Worm (Caenorhabditis elegans) whole organism, late embryonic: Measurements from ENCODE around the gene C30E1.4.
A peak's percentile ranks its signal among the peaks of the same experiment; 100 is the strongest.

Experiments used
- C08G9.2 ChIP-seq: sonication (generic microtip); optimal IDR thresholded peaks from 2 replicates; lab custom pipeline; 2016; ENCODE audit warnings: mild to moderate bottlenecking, missing genetic modification characterization, moderate library complexity, missing compliant biosample characterization
- C38D4.7 ChIP-seq: fragments of 200-800 bp; sonication (Bioruptor generic); optimal IDR thresholded peaks from 2 replicates; lab custom pipeline; 2018; ENCODE audit warnings: mild to moderate bottlenecking, missing genetic modification characterization, moderate library complexity, missing compliant biosample characterization
- F13H6.1 ChIP-seq: sonication (generic microtip); optimal IDR thresholded peaks from 2 replicates; lab custom pipeline; 2016; ENCODE audit warnings: missing genetic modification characterization, missing compliant biosample characterization
- K02D7.2 ChIP-seq: sonication (generic microtip); optimal IDR thresholded peaks from 2 replicates; lab custom pipeline; 2017; ENCODE audit warnings: mild to moderate bottlenecking, missing genetic modification characterization, missing compliant biosample characterization
- K09A11.1 ChIP-seq: sonication (generic microtip); optimal IDR thresholded peaks from 2 replicates; lab custom pipeline; 2017; ENCODE audit warnings: antibody characterized with exemption, mild to moderate bottlenecking, missing genetic modification characterization, missing compliant biosample characterization; ENCODE audit not compliant: insufficient read depth
- Y22D7AL.16 ChIP-seq: sonication (generic microtip); optimal IDR thresholded peaks from 2 replicates; lab custom pipeline; 2016; ENCODE audit warnings: missing genetic modification characterization, missing compliant biosample characterization
- ahr-1 ChIP-seq: sonication (generic microtip); optimal IDR thresholded peaks from 2 replicates; lab custom pipeline; 2016; ENCODE audit warnings: missing genetic modification characterization, missing compliant biosample characterization
- ama-1 ChIP-seq: fragments of 150-350 bp; optimal IDR thresholded peaks from 2 replicates; lab custom pipeline; 2014
- ceh-14 ChIP-seq: sonication (generic microtip); optimal IDR thresholded peaks from 2 replicates; lab custom pipeline; 2016; ENCODE audit warnings: missing genotype, missing genetic modification characterization, missing compliant biosample characterization
- ceh-18 ChIP-seq: sonication (generic microtip); optimal IDR thresholded peaks from 2 replicates; lab custom pipeline; 2016; ENCODE audit warnings: missing genetic modification characterization, missing compliant biosample characterization
- ceh-19 ChIP-seq: fragments of 200-800 bp; sonication (Bioruptor generic); optimal IDR thresholded peaks from 2 replicates; lab custom pipeline; 2018; ENCODE audit warnings: mild to moderate bottlenecking, missing genetic modification characterization, missing compliant biosample characterization
- ceh-22 ChIP-seq: sonication (generic microtip); optimal IDR thresholded peaks from 2 replicates; lab custom pipeline; 2017; ENCODE audit warnings: missing biosample characterization, missing genetic modification characterization
- ceh-31 ChIP-seq: sonication (generic microtip); optimal IDR thresholded peaks from 2 replicates; lab custom pipeline; 2016; ENCODE audit warnings: missing genetic modification characterization, missing compliant biosample characterization
- ceh-45 ChIP-seq: fragments of 200-800 bp; sonication (Bioruptor generic); IDR thresholded peaks from 2 replicates; pipeline ENCODE4 v1.3.6; 2022; ENCODE audit warnings: missing genetic modification reagents, missing genetic modification characterization, missing compliant biosample characterization
- ceh-48 ChIP-seq: sonication (generic microtip); optimal IDR thresholded peaks from 2 replicates; lab custom pipeline; 2016; ENCODE audit warnings: missing genetic modification characterization, inconsistent platforms, missing compliant biosample characterization
- ceh-9 ChIP-seq: sonication (generic microtip); optimal IDR thresholded peaks from 2 replicates; lab custom pipeline; 2016; ENCODE audit warnings: mild to moderate bottlenecking, missing genetic modification characterization, inconsistent platforms, missing compliant biosample characterization
- che-1 ChIP-seq: sonication (generic microtip); optimal IDR thresholded peaks from 2 replicates; lab custom pipeline; 2016; ENCODE audit warnings: mild to moderate bottlenecking, missing genetic modification characterization, missing compliant biosample characterization
- dve-1 ChIP-seq: sonication (generic microtip); optimal IDR thresholded peaks from 2 replicates; lab custom pipeline; 2017; ENCODE audit warnings: antibody characterized with exemption, mild to moderate bottlenecking, missing genetic modification characterization, missing compliant biosample characterization
- elt-2 ChIP-seq: sonication (generic microtip); optimal IDR thresholded peaks from 2 replicates; lab custom pipeline; 2016; ENCODE audit warnings: missing genetic modification reagents, missing genetic modification characterization, missing compliant biosample characterization
- ets-4 ChIP-seq: sonication (generic microtip); optimal IDR thresholded peaks from 2 replicates; lab custom pipeline; 2016; ENCODE audit warnings: missing genetic modification characterization, missing compliant biosample characterization
- eyg-1 ChIP-seq: sonication (generic microtip); optimal IDR thresholded peaks from 2 replicates; lab custom pipeline; 2016; ENCODE audit warnings: missing genotype, missing genetic modification characterization, missing compliant biosample characterization
- fkh-10 ChIP-seq: fragments of 150-350 bp; optimal IDR thresholded peaks from 2 replicates; lab custom pipeline; 2014; ENCODE audit warnings: missing biosample characterization, missing genetic modification reagents, missing genetic modification characterization
- fkh-6 ChIP-seq: sonication (generic microtip); optimal IDR thresholded peaks from 2 replicates; lab custom pipeline; 2016; ENCODE audit warnings: missing genetic modification characterization, missing compliant biosample characterization
- gmeb-2 ChIP-seq: sonication (generic microtip); optimal IDR thresholded peaks from 2 replicates; lab custom pipeline; 2016; ENCODE audit warnings: missing genetic modification characterization, inconsistent platforms, missing compliant biosample characterization
- hlh-13 ChIP-seq: fragments of 200-800 bp; sonication (Bioruptor generic); optimal IDR thresholded peaks from 2 replicates; lab custom pipeline; 2018; ENCODE audit warnings: mild to moderate bottlenecking, missing genetic modification characterization, missing compliant biosample characterization
- hlh-15 ChIP-seq: sonication (generic microtip); optimal IDR thresholded peaks from 2 replicates; lab custom pipeline; 2016; ENCODE audit warnings: missing genetic modification characterization, missing compliant biosample characterization
- hlh-30 ChIP-seq: sonication (generic microtip); optimal IDR thresholded peaks from 2 replicates; lab custom pipeline; 2017; ENCODE audit warnings: antibody characterized with exemption, missing genetic modification characterization, missing compliant biosample characterization; ENCODE audit not compliant: insufficient read depth
- hlh-6 ChIP-seq: sonication (generic microtip); optimal IDR thresholded peaks from 2 replicates; lab custom pipeline; 2016; ENCODE audit warnings: missing genotype, missing genetic modification characterization, missing compliant biosample characterization
- hlh-8 ChIP-seq: sonication (generic microtip); optimal IDR thresholded peaks from 2 replicates; lab custom pipeline; 2016; ENCODE audit warnings: missing genotype, missing genetic modification characterization, missing compliant biosample characterization
- lin-11 ChIP-seq: fragments of 200-800 bp; sonication (Bioruptor generic); optimal IDR thresholded peaks from 2 replicates; lab custom pipeline; 2018; ENCODE audit warnings: mild to moderate bottlenecking, missing genetic modification characterization, missing compliant biosample characterization
- madf-2 ChIP-seq: sonication (generic microtip); optimal IDR thresholded peaks from 2 replicates; lab custom pipeline; 2017; ENCODE audit warnings: missing genetic modification characterization, missing compliant biosample characterization
- mec-3 ChIP-seq: sonication (generic microtip); optimal IDR thresholded peaks from 2 replicates; lab custom pipeline; 2016; ENCODE audit warnings: borderline replicate concordance, missing genetic modification characterization, missing compliant biosample characterization
- npax-4 ChIP-seq: sonication (generic microtip); optimal IDR thresholded peaks from 2 replicates; lab custom pipeline; 2016; ENCODE audit warnings: missing genetic modification characterization, missing compliant biosample characterization
- odd-2 ChIP-seq: sonication (generic microtip); optimal IDR thresholded peaks from 2 replicates; lab custom pipeline; 2017; ENCODE audit warnings: antibody characterized with exemption, mild to moderate bottlenecking, missing genetic modification characterization, missing compliant biosample characterization
- pag-3 ChIP-seq: sonication (generic microtip); optimal IDR thresholded peaks from 2 replicates; lab custom pipeline; 2016; ENCODE audit warnings: missing compliant biosample characterization, missing genetic modification characterization, borderline replicate concordance
- pax-1 ChIP-seq: fragments of 150-350 bp; optimal IDR thresholded peaks from 2 replicates; lab custom pipeline; 2014; ENCODE audit warnings: missing biosample characterization, missing genetic modification characterization
- pha-4 ChIP-seq: fragments of 150-350 bp; optimal IDR thresholded peaks from 2 replicates; lab custom pipeline; 2018; ENCODE audit warnings: missing biosample characterization, missing genetic modification reagents, missing genetic modification characterization
- pqm-1 ChIP-seq: sonication (generic microtip); optimal IDR thresholded peaks from 2 replicates; lab custom pipeline; 2016; ENCODE audit warnings: missing genetic modification characterization, missing compliant biosample characterization
- ref-2 ChIP-seq: sonication (generic microtip); optimal IDR thresholded peaks from 2 replicates; lab custom pipeline; 2016; ENCODE audit warnings: missing genetic modification characterization, missing compliant biosample characterization
- rnt-1 ChIP-seq: sonication (generic microtip); optimal IDR thresholded peaks from 2 replicates; lab custom pipeline; 2016; ENCODE audit warnings: missing genetic modification characterization, missing compliant biosample characterization
- sdc-2 ChIP-seq: sonication (generic microtip); optimal IDR thresholded peaks from 2 replicates; lab custom pipeline; 2016; ENCODE audit warnings: missing genotype, missing genetic modification characterization, missing compliant biosample characterization
- sox-2 ChIP-seq: fragments of 200-800 bp; sonication (Bioruptor generic); IDR thresholded peaks from 2 replicates; pipeline ENCODE4 v1.3.6; 2022; ENCODE audit warnings: missing genetic modification reagents, missing genetic modification characterization, missing compliant biosample characterization
- sox-4 ChIP-seq: sonication (generic microtip); optimal IDR thresholded peaks from 2 replicates; lab custom pipeline; 2017; ENCODE audit warnings: mild to moderate bottlenecking, missing genetic modification characterization, inconsistent platforms, missing compliant biosample characterization
- syd-9 ChIP-seq: sonication (generic microtip); optimal IDR thresholded peaks from 2 replicates; lab custom pipeline; 2016; ENCODE audit warnings: mild to moderate bottlenecking, missing genetic modification characterization, moderate library complexity, missing compliant biosample characterization
- tbx-7 ChIP-seq: sonication (generic microtip); optimal IDR thresholded peaks from 2 replicates; lab custom pipeline; 2016; ENCODE audit warnings: missing genotype, missing genetic modification characterization, missing compliant biosample characterization
- unc-3 ChIP-seq, 2 experiments: fragments of 200-800 bp in 1 of 2; sonication (Bioruptor generic) in 1 of 2; sonication (generic microtip) in 1 of 2; conservative IDR thresholded peaks in 1 of 2; optimal IDR thresholded peaks in 1 of 2; 2 replicates each; pipeline versions ENCODE4 v1.3.6 to Lab custom; 2016 to 2022; ENCODE audit warnings: missing compliant biosample characterization in 2 of 2, missing genetic modification characterization in 2 of 2, missing genetic modification reagents in 1 of 2
- unc-42 ChIP-seq: sonication (generic microtip); optimal IDR thresholded peaks from 2 replicates; lab custom pipeline; 2016; ENCODE audit warnings: missing genotype, missing genetic modification characterization, missing compliant biosample characterization
- unc-55 ChIP-seq: sonication (generic microtip); optimal IDR thresholded peaks from 2 replicates; lab custom pipeline; 2017; ENCODE audit warnings: missing biosample characterization, missing genetic modification reagents, missing genetic modification characterization
- ztf-16 ChIP-seq: sonication (generic microtip); optimal IDR thresholded peaks from 2 replicates; lab custom pipeline; 2017; ENCODE audit warnings: missing genetic modification characterization, missing compliant biosample characterization

The C30E1.4 gene

DNA sequence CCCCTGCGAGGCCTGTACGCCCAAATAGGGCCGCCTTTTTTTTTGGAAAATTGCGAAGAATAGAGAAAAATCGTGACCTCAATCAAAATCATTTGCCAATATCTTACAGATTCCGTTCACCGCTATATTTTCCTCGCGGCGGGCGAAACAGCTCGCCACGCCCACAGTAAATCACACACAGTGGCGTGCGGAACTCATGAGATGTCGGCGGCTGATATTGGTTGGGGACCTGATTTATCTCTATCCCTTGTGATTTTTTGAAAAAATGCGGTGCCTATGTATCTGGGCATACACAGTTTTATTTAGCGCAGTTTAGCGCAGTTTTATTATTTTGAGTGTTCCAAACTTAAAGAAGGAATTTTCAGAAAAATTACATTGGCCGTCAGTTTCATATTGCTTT lies 1.6 kb downstream of the C30E1.4 start:
- TF ChIP-seq unc-55 (GFP tag; lab: Kevin White, UChicago) = no peak
- TF ChIP-seq ceh-48 (tag; lab: Kevin White, UChicago) = no peak
- TF ChIP-seq hlh-15 (tag; lab: Kevin White, UChicago) = no peak
- no peak for TF ChIP-seq Y22D7AL.16 (tag; lab: Kevin White, UChicago)
- no peak for TF ChIP-seq dve-1 (tag; lab: Kevin White, UChicago)
- TF ChIP-seq lin-11 = no peak
- TF ChIP-seq F13H6.1 (tag; lab: Kevin White, UChicago) = no peak
- TF ChIP-seq ceh-31 (tag; lab: Kevin White, UChicago) = no peak
- TF ChIP-seq unc-3 (GFP tag; conservative IDR thresholded peaks at IDR 0.05; lab: Robert Waterston, UW) = no peak
- TF ChIP-seq unc-3 (tag; optimal IDR thresholded peaks at IDR 0.05; lab: Kevin White, UChicago) = no peak
- TF ChIP-seq K09A11.1 = no peak
- TF ChIP-seq ceh-45 (GFP tag; lab: Robert Waterston, UW) = no peak
- TF ChIP-seq ref-2 = no peak
- no peak for TF ChIP-seq ama-1 (lab: Kevin White, UChicago)

- TF ChIP-seq pag-3 (tag; lab: Kevin White, UChicago) (no peak), ahr-1 (tag; lab: Kevin White, UChicago) (no peak), syd-9 (tag; lab: Kevin White, UChicago) (peak; percentile 66), tbx-7 (tag; lab: Kevin White, UChicago) (peak; percentile 47), ceh-48 (tag; lab: Kevin White, UChicago) (peak; percentile 56), hlh-15 (tag; lab: Kevin White, UChicago) (peak; percentile 26), unc-42 (tag; lab: Kevin White, UChicago) (no peak), eyg-1 (tag; lab: Kevin White, UChicago) (peak; percentile 11), fkh-10 (GFP tag; lab: Kevin White, UChicago) (no peak), hlh-6 (tag; lab: Kevin White, UChicago) (peak; percentile 70), ceh-45 (GFP tag; lab: Robert Waterston, UW) (peak; percentile 50; the same call in 1 of the 2 replicates), K09A11.1 (peak; percentile 42), rnt-1 (no peak), pha-4 (no peak), pax-1 (no peak), hlh-8 (tag; lab: Kevin White, UChicago) (no peak), ceh-9 (tag; lab: Kevin White, UChicago) (no peak), Y22D7AL.16 (tag; lab: Kevin White, UChicago) (peak; percentile 73), C38D4.7 (GFP tag; lab: Kevin White, UChicago) (peak; percentile 66), ztf-16 (tag; lab: Kevin White, UChicago) (peak; percentile 63), elt-2 (peak; percentile 70), hlh-30 (tag; lab: Kevin White, UChicago) (no peak), ceh-19 (GFP tag; lab: Kevin White, UChicago) (peak; percentile 57), K02D7.2 (no peak), ets-4 (no peak), gmeb-2 (tag; lab: Kevin White, UChicago) (peak; percentile 63), mec-3 (tag; lab: Kevin White, UChicago) (no peak), ceh-14 (tag; lab: Kevin White, UChicago) (no peak), ceh-18 (tag; lab: Kevin White, UChicago) (no peak), fkh-6 (tag; lab: Kevin White, UChicago) (peak; percentile 59), lin-11 (peak; percentile 63), ref-2 (peak; percentile 77), sdc-2 (tag; lab: Kevin White, UChicago) (peak; percentile 83), sox-4 (tag; lab: Kevin White, UChicago) (peak; percentile 67), pqm-1 (tag; lab: Kevin White, UChicago) (no peak), hlh-13 (peak; percentile 30), ama-1 (lab: Kevin White, UChicago) (no peak), C08G9.2 (tag; lab: Kevin White, UChicago) (peak; percentile 41), madf-2 (tag; lab: Kevin White, UChicago) (peak; percentile 58), che-1 (peak; percentile 75), ceh-31 (tag; lab: Kevin White, UChicago) (peak; percentile 57), odd-2 (tag; lab: Kevin White, UChicago) (peak; percentile 24), npax-4 (tag; lab: Kevin White, UChicago) (peak; percentile 51), unc-3 (GFP tag; conservative IDR thresholded peaks at IDR 0.05; lab: Robert Waterston, UW) (peak; percentile 68), unc-3 (tag; optimal IDR thresholded peaks at IDR 0.05; lab: Kevin White, UChicago) (peak; percentile 70), sox-2 (GFP tag; lab: Robert Waterston, UW) (peak; percentile 75), ceh-22 (tag; lab: Kevin White, UChicago) (no peak)
Observed at ce11 chrX:16928087-16928486, 4.4 kb downstream of the C30E1.4 start.
